Fruit fly (Drosophila melanogaster) whole organism, adult: ENCODE results near the gene eater.
A peak's percentile ranks its signal among the peaks of the same experiment; 100 is the strongest.

ENCODE experiments used
- CG11617 ChIP-seq: fragments of 200-800 bp; sonication (Bioruptor generic); optimal IDR thresholded peaks from 2 replicates; lab custom pipeline; 2017; ENCODE audit warnings: mild to moderate bottlenecking, missing biosample characterization, missing genetic modification reagents, missing genetic modification characterization
- CG12768 ChIP-seq: fragments of 200-800 bp; sonication (Bioruptor generic); optimal IDR thresholded peaks from 2 replicates; lab custom pipeline; 2017; ENCODE audit warnings: missing biosample characterization, missing genetic modification characterization, mild to moderate bottlenecking, moderate library complexity, missing genetic modification reagents
- CG14711 ChIP-seq: fragments of 200-800 bp; sonication (Bioruptor generic); optimal IDR thresholded peaks from 2 replicates; lab custom pipeline; 2018; ENCODE audit warnings: missing biosample characterization, mild to moderate bottlenecking, missing genetic modification characterization, moderate library complexity
- CG1620 ChIP-seq: fragments of 200-800 bp; sonication (Bioruptor generic); optimal IDR thresholded peaks from 2 replicates; lab custom pipeline; 2016; ENCODE audit warnings: missing biosample characterization, missing genetic modification characterization
- CG33017 ChIP-seq: fragments of 200-800 bp; sonication (Bioruptor generic); optimal IDR thresholded peaks from 2 replicates; lab custom pipeline; 2018; ENCODE audit warnings: missing biosample characterization, mild to moderate bottlenecking, missing genetic modification characterization, moderate library complexity
- CG5204 ChIP-seq: fragments of 200-800 bp; sonication (Bioruptor generic); optimal IDR thresholded peaks from 2 replicates; lab custom pipeline; 2016; ENCODE audit warnings: missing biosample characterization, missing genetic modification characterization
- CG7045 ChIP-seq: fragments of 200-800 bp; sonication (Bioruptor generic); optimal IDR thresholded peaks from 2 replicates; lab custom pipeline; 2017; ENCODE audit warnings: missing biosample characterization, mild to moderate bottlenecking, missing genetic modification characterization
- CG7101 ChIP-seq: fragments of 200-800 bp; sonication (Bioruptor generic); optimal IDR thresholded peaks from 2 replicates; lab custom pipeline; 2018; ENCODE audit warnings: missing biosample characterization, mild to moderate bottlenecking, missing genetic modification characterization, moderate library complexity
- Clk ChIP-seq: fragments of 200-800 bp; sonication (Bioruptor generic); optimal IDR thresholded peaks from 2 replicates; lab custom pipeline; 2017; ENCODE audit warnings: missing biosample characterization, missing genetic modification characterization
- Crg-1 ChIP-seq: fragments of 200-800 bp; sonication (Bioruptor generic); optimal IDR thresholded peaks from 2 replicates; lab custom pipeline; 2016; ENCODE audit warnings: missing biosample characterization, missing genetic modification characterization
- Hr96 ChIP-seq: fragments of 200-800 bp; sonication (Bioruptor generic); optimal IDR thresholded peaks from 2 replicates; lab custom pipeline; 2016; ENCODE audit warnings: missing biosample characterization, missing genetic modification characterization
- Mnt ChIP-seq: fragments of 200-800 bp; sonication (Bioruptor generic); optimal IDR thresholded peaks from 2 replicates; lab custom pipeline; 2016; ENCODE audit warnings: missing biosample characterization, mild to moderate bottlenecking, missing genetic modification characterization
- bab1 ChIP-seq: fragments of 200-800 bp; sonication (Bioruptor generic); optimal IDR thresholded peaks from 3 replicates; lab custom pipeline; 2019; ENCODE audit warnings: missing biosample characterization, mild to moderate bottlenecking, missing genetic modification characterization, moderate library complexity
- cic ChIP-seq: fragments of 200-800 bp; sonication (Bioruptor generic); optimal IDR thresholded peaks from 2 replicates; lab custom pipeline; 2017; ENCODE audit warnings: missing biosample characterization, mild to moderate bottlenecking, missing genetic modification characterization, moderate library complexity
- cnc ChIP-seq, 2 experiments: fragments of >200 bp; optimal IDR thresholded peaks; 2 replicates each; lab custom pipeline; 2017
- kay ChIP-seq: fragments of 200-800 bp; sonication (Bioruptor generic); peaks from one replicate; lab custom pipeline; 2016; ENCODE audit warnings: missing biosample characterization, missing genetic modification characterization, borderline replicate concordance
- ovo ChIP-seq: fragments of 200-800 bp; sonication (Bioruptor generic); optimal IDR thresholded peaks from 2 replicates; lab custom pipeline; 2016; ENCODE audit warnings: missing biosample characterization, missing genetic modification characterization
- pad ChIP-seq: fragments of 200-800 bp; sonication (Bioruptor generic); optimal IDR thresholded peaks from 3 replicates; lab custom pipeline; 2017; ENCODE audit warnings: missing biosample characterization, missing genetic modification characterization, mild to moderate bottlenecking, moderate library complexity, missing genetic modification reagents
- tj ChIP-seq: fragments of 200-800 bp; sonication (Bioruptor generic); optimal IDR thresholded peaks from 3 replicates; lab custom pipeline; 2017; ENCODE audit warnings: missing biosample characterization, mild to moderate bottlenecking, missing genetic modification characterization, moderate library complexity
- toe ChIP-seq: fragments of 200-800 bp; sonication (Bioruptor generic); optimal IDR thresholded peaks from 2 replicates; lab custom pipeline; 2016; ENCODE audit warnings: missing biosample characterization, missing genetic modification characterization

Gene eater

DNA sequence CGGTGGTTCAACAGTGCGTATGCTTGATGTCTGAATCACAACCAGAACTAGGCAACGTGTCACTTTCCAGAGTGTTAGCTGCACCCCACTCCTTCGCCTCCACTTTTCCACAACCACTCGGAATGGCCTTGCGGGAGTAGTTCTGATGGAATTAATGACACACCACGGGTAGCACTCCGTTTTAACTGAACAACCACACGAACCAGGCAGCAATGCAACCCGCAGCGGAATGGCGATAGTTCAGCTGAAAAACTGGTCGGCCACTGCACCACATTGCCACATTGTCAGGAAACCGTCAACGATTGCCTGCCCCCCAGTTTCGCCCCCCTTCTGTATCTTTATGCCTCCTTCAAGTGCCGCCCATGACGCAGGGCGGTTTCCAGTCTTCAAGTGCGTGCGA is 11.9 kb downstream of the eater start, which contains the start of gene Cpr97Ea:
Gene Cpr97Ea (minus strand): TSS at position 230 of the 400 bp plus-strand sequence.
- TF ChIP-seq cnc (optimal IDR thresholded peaks at IDR 0.05; lab: Kevin White, UChicago) (no peak), Mnt (GFP tag; lab: Kevin White, UChicago) (no peak)

DNA sequence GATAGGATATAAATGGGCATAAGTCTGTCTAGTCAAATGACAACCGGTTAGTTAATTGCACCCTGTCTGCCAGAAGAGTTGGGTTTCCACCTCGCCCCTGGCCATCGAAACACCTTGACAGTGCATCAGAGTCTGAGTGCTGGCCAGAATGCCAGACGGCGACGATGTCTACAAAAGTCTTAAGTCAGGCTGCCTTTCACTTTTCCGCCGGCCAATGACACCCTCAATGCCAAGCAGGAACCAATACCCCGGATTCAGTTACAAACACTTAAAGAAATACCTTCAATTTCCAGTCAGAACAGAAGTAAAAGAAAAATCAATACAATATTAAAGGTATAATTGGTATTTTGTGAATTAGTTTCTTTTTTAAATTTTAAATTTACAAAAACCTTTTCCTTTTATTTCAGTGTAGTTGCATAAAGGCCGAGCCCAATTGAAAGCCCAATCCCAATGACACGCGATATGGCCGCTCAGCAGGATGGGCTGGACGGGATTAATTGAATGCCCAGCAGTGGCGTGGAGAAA is 14.9 kb downstream of the eater start:
- TF ChIP-seq Mnt (GFP tag; lab: Kevin White, UChicago) (no peak), tj (GFP tag; lab: Kevin White, UChicago) (no peak), CG14711 (no peak), Hr96 (GFP tag; lab: Kevin White, UChicago) (no peak), cnc (optimal IDR thresholded peaks at IDR 0.05; lab: Kevin White, UChicago) (no peak), CG7045 (GFP tag; lab: Kevin White, UChicago) (no peak), Crg-1 (GFP tag; lab: Kevin White, UChicago) (no peak), CG5204 (GFP tag; lab: Kevin White, UChicago) (no peak), CG11617 (no peak), pad (GFP tag; lab: Kevin White, UChicago) (no peak), ovo (GFP tag; lab: Kevin White, UChicago) (no peak), cic (no peak), CG12768 (no peak), CG33017 (tag; lab: Kevin White, UChicago) (no peak), CG1620 (no peak), bab1 (GFP tag; lab: Kevin White, UChicago) (no peak), toe (GFP tag; lab: Kevin White, UChicago) (no peak), Clk (GFP tag; lab: Kevin White, UChicago) (no peak)

DNA sequence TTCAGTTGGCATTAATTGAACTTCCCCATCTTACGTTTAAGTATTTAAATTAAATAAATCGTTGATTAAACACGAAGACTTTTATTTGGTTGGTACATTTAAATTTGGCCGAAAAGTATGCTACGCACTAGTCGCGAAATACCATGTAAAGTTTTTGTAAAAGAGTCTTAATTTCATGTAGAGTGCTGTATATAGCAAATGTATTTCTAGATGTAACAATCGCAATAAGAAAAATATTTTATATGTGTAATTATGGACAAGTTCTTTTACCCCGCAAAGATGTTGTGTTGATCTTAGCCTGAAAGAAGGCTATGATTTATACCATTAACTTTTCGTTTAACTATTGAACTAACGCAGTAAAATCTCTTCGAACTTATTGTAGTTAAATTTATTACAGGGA is 16.7 kb downstream of the eater start:
- TF ChIP-seq CG11617: no peak
- no peak for TF ChIP-seq CG33017 (tag; lab: Kevin White, UChicago)
- TF ChIP-seq CG7045 (GFP tag; lab: Kevin White, UChicago): no peak
- no peak for TF ChIP-seq CG7101 (tag; lab: Kevin White, UChicago)
- TF ChIP-seq Hr96 (GFP tag; lab: Kevin White, UChicago): no peak

DNA sequence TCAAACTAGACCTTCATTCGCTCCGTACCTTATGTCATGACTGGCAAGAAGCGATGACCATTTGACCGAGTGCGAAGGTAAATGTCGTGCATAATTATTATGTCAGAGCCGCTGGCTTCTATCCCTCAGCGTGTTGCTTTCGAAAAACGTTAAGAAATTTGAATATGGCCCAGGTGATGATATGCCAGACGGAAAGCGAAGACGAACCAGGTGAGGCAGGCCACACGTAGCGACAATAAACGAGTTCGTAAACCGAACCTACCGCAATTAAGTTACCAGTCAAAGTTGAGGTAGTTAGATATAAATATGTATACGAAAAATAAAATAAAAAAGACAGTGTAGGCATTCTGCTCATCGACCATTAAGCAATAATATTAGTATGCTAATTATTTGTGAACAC is 22.9 kb downstream of the eater start:
- TF ChIP-seq Mnt (GFP tag; lab: Kevin White, UChicago): no peak
- no peak for TF ChIP-seq Clk (GFP tag; lab: Kevin White, UChicago)
- TF ChIP-seq toe (GFP tag; lab: Kevin White, UChicago): no peak
- TF ChIP-seq CG1620: no peak
- TF ChIP-seq CG7045 (GFP tag; lab: Kevin White, UChicago): no peak
- no peak for TF ChIP-seq cnc (optimal IDR thresholded peaks at IDR 0.05; lab: Kevin White, UChicago)
- TF ChIP-seq pad (GFP tag; lab: Kevin White, UChicago): no peak

DNA sequence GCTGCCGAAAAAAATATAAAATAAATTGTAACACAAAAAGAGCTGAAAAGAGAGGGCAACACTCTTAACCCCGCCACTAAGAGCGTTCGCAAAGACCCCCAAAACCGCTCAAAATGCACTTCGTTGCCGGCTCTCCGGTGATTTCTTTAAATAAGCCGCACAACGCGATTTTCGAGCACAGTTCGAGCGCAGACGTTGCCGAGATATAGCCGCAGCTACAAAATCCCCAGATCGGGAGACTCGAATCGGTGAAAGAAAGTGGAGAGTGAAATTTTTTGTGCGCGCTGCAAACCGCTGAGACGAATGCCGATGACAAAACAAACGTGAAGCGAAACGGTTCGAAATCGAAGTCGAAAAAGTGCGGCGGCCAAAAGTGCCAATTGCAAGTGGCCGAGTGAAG is 23.8 kb downstream of the eater start, which contains the start of gene CG14257:
Gene CG14257 (plus strand): TSS at position 177 of the 400 bp plus-strand sequence.
- TF ChIP-seq cnc (optimal IDR thresholded peaks at IDR 0.05; lab: Kevin White, UChicago) (no peak), Hr96 (GFP tag; lab: Kevin White, UChicago) (no peak), cic (no peak), kay (GFP tag; lab: Kevin White, UChicago) (no peak), CG14711 (no peak), CG33017 (tag; lab: Kevin White, UChicago) (no peak), Crg-1 (GFP tag; lab: Kevin White, UChicago) (no peak), Clk (GFP tag; lab: Kevin White, UChicago) (no peak), Mnt (GFP tag; lab: Kevin White, UChicago) (no peak), CG11617 (no peak), CG1620 (no peak), ovo (GFP tag; lab: Kevin White, UChicago) (no peak), CG12768 (no peak), toe (GFP tag; lab: Kevin White, UChicago) (no peak), tj (GFP tag; lab: Kevin White, UChicago) (no peak)

DNA sequence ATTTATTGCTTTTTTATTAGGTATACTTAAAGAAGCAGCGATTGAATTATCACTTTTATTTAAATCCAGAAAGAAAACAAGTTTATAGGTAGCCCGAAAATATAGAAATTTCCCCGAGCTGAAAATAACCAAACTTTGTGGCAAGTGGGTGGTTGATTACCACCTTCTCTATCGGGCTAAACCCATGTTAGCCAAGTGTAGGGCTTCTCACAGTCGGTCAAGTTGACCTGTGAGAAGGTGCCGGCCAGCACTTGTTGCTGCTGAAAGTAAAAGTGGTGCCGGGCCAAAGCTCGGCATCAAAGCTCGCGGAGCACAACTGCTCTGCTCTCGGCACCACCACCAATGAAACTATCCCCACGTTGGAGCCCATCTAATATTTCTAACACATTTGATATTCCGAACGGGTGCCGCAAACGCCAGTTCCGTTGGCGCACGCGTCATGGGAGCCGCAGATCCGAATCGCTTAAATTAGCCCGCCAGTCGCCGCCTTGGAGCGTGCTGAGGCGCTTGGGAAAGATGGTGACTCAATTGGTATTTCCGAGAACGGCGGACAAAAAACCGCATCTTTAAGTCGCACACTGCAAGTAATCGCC is 28.5 kb downstream of the eater start:
- peak; percentile 14 for TF ChIP-seq CG12768
- no peak for TF ChIP-seq CG11617
- peak; percentile 69 for TF ChIP-seq kay (GFP tag; lab: Kevin White, UChicago)
- no peak for TF ChIP-seq Clk (GFP tag; lab: Kevin White, UChicago)
- no peak for TF ChIP-seq CG7045 (GFP tag; lab: Kevin White, UChicago)

DNA sequence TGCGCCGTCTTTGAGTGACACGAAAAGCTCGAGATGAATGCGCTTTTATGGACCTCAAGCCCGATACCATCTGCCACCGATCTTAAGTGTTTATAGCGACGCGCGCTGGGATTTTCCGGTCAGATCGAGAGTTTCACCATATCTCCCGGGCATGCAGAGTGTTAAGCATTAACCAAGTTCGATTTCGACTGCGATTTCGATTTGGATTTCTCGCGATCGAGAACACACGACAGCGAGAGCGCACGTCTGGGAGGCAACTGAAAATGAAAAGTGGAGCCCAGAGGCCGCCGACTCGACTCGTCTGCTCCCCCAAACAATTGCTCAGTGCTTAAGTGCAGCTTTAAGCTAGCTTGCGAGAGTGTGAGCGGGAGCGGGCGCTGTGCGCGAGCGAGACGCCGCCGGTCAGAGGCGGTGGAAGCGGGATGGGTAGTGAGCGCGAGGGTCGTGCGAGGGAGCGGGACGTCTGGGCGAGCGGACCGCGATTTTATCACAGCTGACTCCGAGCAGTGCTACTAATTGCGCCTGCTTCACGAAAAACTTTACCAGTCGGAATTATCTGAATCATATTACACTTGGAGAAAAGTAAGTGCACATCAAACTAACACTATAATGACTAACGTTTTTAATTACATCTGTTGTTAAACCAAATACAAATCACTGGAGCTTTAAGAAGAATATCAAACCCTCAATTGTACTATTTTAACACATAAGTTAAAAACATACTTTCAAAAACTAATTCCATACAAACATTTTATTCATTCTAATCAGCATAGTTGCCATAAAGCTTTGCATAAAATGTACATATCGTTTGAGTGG is 29.5 kb downstream of the eater start, which contains the start of gene spz:
Gene spz (minus strand): TSS at position 261 of the 816 bp plus-strand sequence.
- TF ChIP-seq bab1 (GFP tag; lab: Kevin White, UChicago) (peak; percentile 31), CG7045 (GFP tag; lab: Kevin White, UChicago) (no peak), cnc (optimal IDR thresholded peaks at IDR 0.05; lab: Kevin White, UChicago) (no peak), CG5204 (GFP tag; lab: Kevin White, UChicago) (no peak), CG11617 (no peak), CG7101 (tag; lab: Kevin White, UChicago) (no peak), CG1620 (no peak), pad (GFP tag; lab: Kevin White, UChicago) (peak; percentile 46), Hr96 (GFP tag; lab: Kevin White, UChicago) (no peak), kay (GFP tag; lab: Kevin White, UChicago) (no peak), tj (GFP tag; lab: Kevin White, UChicago) (no peak), ovo (GFP tag; lab: Kevin White, UChicago) (peak; percentile 40), CG14711 (no peak), Crg-1 (GFP tag; lab: Kevin White, UChicago) (no peak), cic (no peak), CG12768 (peak; percentile 11), Mnt (GFP tag; lab: Kevin White, UChicago) (no peak), Clk (GFP tag; lab: Kevin White, UChicago) (no peak), CG33017 (tag; lab: Kevin White, UChicago) (no peak), toe (GFP tag; lab: Kevin White, UChicago) (no peak)
